Worm (Caenorhabditis elegans): ENCODE measurements around the gene nhr-22.

nhr-22 gene

DNA sequence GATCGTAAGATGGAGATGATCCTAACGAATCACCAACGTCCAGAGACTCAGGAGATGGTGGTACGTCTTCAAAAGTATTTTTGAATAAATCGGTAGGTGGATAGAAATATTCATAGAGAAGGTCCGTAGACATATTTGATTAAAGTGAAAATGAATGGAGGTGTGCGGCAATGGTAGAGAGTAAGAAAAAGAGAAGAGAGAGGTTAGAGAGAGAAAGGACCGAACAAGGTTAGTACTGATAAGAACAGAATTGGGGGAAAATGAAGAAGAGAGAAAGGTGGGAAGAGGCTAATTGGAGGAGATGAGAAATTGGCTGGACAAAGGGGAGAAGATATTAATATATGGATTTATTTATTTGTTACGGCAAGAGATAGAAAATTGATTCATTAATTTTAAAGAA is at the start of gene nhr-22:
nhr-22 (minus strand) TSS at position 137 of the 400 bp plus-strand sequence.
- TF ChIP-seq lin-54 (GFP tag; optimal IDR thresholded peaks at IDR 0.05) (no peak), snpc-4 (GFP tag; optimal IDR thresholded peaks at IDR 0.05) (no peak), snpc-4 (tag; optimal IDR thresholded peaks at IDR 0.05) (no peak), nhr-80 (tag; optimal IDR thresholded peaks at IDR 0.05) (no peak), hmg-1.2 (GFP tag; IDR thresholded peaks at IDR 0.05) (no peak), F10E7.11 (tag; optimal IDR thresholded peaks at IDR 0.05) (no peak), mcd-1 (GFP tag; IDR thresholded peaks at IDR 0.05) (no peak), athp-1 (tag; optimal IDR thresholded peaks at IDR 0.05) (no peak), lir-1 (GFP tag; conservative IDR thresholded peaks at IDR 0.05) (no peak), ztf-6 (GFP tag; IDR thresholded peaks at IDR 0.05) (no peak), nfyb-1 (GFP tag; IDR thresholded peaks at IDR 0.05) (no peak), let-526 (GFP tag; IDR thresholded peaks at IDR 0.05) (no peak), aptf-2 (GFP tag; conservative IDR thresholded peaks at IDR 0.05) (no peak)

DNA sequence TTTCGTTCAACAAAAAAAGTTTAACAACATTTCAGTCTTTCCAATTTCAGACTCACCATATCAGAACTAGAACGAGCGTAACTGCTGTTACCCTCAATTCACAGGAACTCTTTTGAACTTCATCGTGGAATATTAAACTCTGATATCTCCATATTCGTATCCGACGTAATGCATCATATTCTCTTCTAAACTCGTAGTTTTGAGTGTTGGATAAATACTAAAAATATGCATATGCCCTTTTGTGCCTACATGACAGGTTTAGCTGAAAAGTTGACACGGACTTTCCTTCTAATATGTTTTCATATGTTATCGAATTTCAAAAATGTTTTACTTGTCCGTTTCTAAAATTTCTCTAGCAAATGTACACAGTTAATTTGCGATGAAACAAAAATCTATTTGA is 49.5 kb upstream of the nhr-22 start, which contains the start of gene twk-49:
twk-49 (minus strand) TSS at position 101 of the 400 bp plus-strand sequence.
- TF ChIP-seq ztf-26 (tag; optimal IDR thresholded peaks at IDR 0.05) (no peak), F22D6.2 (tag; optimal IDR thresholded peaks at IDR 0.05) (no peak), hmg-1.2 (GFP tag; IDR thresholded peaks at IDR 0.05) (no peak), ztf-6 (GFP tag; IDR thresholded peaks at IDR 0.05) (no peak), ceh-100 (GFP tag; IDR thresholded peaks at IDR 0.05) (no peak), nhr-179 (tag; optimal IDR thresholded peaks at IDR 0.05) (no peak), F39B2.1 (GFP tag; IDR thresholded peaks at IDR 0.05) (no peak), C06A6.2 (GFP tag; conservative IDR thresholded peaks at IDR 0.05) (no peak), F49E8.2 (tag; optimal IDR thresholded peaks at IDR 0.05; ENCODE audit: insufficient read depth) (no peak)

DNA sequence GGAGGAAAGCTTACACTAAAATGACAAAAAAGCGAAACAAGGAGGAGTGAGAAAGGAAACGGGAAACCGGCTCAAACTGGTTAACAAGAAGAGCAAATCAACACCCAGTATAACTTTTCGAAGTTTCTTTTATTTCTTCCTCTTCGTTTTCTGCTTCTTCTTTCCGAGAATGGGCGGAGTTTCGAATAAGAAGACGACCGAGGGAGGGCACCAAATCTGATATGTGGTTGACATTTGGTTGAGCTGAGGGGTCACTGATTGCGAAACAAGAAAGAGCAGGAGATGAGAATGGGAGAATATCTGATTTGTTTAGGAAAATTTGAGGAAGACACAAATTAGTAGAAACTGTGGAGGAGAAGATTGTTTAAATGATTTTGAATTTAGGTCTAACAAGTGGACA is 49.0 kb upstream of the nhr-22 start:
- TF ChIP-seq ztf-25 (GFP tag; IDR thresholded peaks at IDR 0.05) (no peak), egl-18 (GFP tag; IDR thresholded peaks at IDR 0.05) (no peak), chd-7 (tag; optimal IDR thresholded peaks at IDR 0.05) (no peak), ztf-18 (tag; optimal IDR thresholded peaks at IDR 0.05) (no peak), snpc-1.1 (tag; optimal IDR thresholded peaks at IDR 0.05; ENCODE audit: insufficient read depth) (no peak), F37B4.10 (GFP tag; IDR thresholded peaks at IDR 0.05) (no peak), ceh-27 (GFP tag; optimal IDR thresholded peaks at IDR 0.05) (no peak)

DNA sequence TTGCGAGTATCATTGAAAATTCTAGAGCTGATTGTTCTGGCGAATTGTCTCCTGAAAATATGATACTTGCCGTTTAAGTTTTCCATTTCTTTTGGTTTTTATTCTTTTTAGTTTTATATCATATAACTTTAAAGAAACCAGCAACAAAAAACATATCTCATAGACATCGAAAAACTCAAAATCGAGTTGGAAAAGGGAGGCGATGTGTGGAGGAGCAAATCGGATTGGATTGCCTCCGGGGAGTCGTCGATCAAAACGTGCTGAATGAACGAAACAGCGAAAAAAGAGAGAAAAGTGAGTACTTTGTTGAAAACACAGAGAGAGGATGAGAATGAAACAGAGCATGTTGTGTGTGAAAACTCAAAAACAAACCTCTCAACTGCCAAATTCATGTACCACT is 47.5 kb upstream of the nhr-22 start:
- TF ChIP-seq ceh-40 (GFP tag; IDR thresholded peaks at IDR 0.05) (no peak), let-526 (GFP tag; IDR thresholded peaks at IDR 0.05) (no peak)

DNA sequence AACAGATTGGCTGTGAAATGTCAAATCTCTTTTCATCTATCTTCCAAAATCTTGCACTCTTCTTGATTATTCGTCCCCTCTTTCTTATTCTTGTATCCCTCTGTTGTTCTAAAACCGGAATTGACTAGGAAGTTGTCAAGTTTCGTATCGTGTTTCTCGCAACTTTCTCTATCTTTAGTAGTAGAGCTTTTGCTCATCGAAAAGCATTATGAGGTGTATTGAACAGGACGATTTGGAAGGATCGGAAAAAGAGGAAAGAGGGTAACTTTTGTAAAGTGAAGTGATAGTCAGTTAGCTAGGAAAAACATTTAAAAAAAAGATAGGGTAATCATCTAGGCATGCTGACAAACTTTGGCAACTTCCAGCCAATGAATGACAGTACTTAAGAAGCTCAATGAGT is 46.9 kb upstream of the nhr-22 start:
- TF ChIP-seq F57C9.4 (tag; optimal IDR thresholded peaks at IDR 0.05) (no peak), ztf-25 (GFP tag; IDR thresholded peaks at IDR 0.05) (no peak), ceh-40 (GFP tag; IDR thresholded peaks at IDR 0.05) (no peak)

DNA sequence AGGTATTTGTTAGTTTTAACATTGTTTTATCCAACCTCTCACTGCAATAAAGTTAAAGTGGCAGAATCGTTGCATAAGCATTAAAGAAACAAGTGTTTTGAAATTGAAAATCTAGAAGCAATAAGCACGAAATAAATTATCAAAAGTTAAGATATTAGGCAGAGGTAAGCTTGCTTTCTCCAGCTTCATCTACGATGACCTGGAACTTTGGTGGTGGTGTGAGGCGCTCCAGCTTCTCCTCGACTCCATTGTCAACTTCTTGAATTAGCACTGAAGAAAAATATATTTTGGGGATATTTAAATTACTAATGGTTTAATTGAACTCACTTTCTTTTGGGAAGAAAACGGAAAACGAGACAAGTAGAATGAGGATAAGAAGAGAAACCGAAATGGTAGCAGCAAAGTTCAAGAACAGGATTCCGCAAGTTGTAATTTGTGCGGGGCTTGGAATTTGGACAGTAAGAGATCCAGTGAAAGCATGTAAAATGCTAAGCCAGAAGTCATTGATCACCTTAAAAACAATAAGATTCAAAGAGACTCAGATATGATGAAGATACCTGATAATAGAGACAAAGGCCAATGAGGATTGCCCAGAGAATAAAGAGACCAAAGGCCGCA is 44.2 kb upstream of the nhr-22 start:
- TF ChIP-seq ceh-100 (GFP tag; IDR thresholded peaks at IDR 0.05) = 0 out of 2 replicates have a peak, but pooled peaks have one; percentile 35
- no peak for TF ChIP-seq lin-35 (GFP tag; optimal IDR thresholded peaks at IDR 0.05)
- TF ChIP-seq madf-3 (GFP tag; IDR thresholded peaks at IDR 0.05) = 0 out of 2 replicates have a peak, but pooled peaks have one; percentile 1
- no peak for TF ChIP-seq K12H6.12 (tag; optimal IDR thresholded peaks at IDR 0.05)
- peak; percentile 1 for TF ChIP-seq lin-54 (GFP tag; optimal IDR thresholded peaks at IDR 0.05)
- TF ChIP-seq xnd-1 (tag; optimal IDR thresholded peaks at IDR 0.05) = peak; percentile 35
- no peak for TF ChIP-seq dpl-1 (GFP tag; optimal IDR thresholded peaks at IDR 0.05)
- TF ChIP-seq hsf-1 (GFP tag; IDR thresholded peaks at IDR 0.05) = peak; percentile 60
- 0 out of 2 replicates have a peak, but pooled peaks have one; percentile 28 for TF ChIP-seq pbrm-1 (GFP tag; IDR thresholded peaks at IDR 0.05)
- TF ChIP-seq madf-6 (GFP tag; IDR thresholded peaks at IDR 0.05) = peak; percentile 53; the same call in 1 of the 2 replicates
- TF ChIP-seq hrde-1 (tag; optimal IDR thresholded peaks at IDR 0.05; ENCODE audit: borderline replicate concordance) = peak; percentile 28
- peak; percentile 14 for TF ChIP-seq snpc-3.4 (tag; optimal IDR thresholded peaks at IDR 0.05)
- no peak for TF ChIP-seq B0336.3 (GFP tag; IDR thresholded peaks at IDR 0.05)
